Worm (Caenorhabditis elegans): ENCODE data around the gene trpp-12.

ce11 chrX:2427404-2427803 lies 17.9 kb downstream of the trpp-12 start, which contains the start of gene gcy-31:
- TF ChIP-seq zag-1 (tag; optimal IDR thresholded peaks at IDR 0.05) (no peak), ztf-4 (tag; optimal IDR thresholded peaks at IDR 0.05) (no peak), aly-2 (tag; optimal IDR thresholded peaks at IDR 0.05) (no peak)

All from whole organism, L2 larva.